Worm (Caenorhabditis elegans) whole organism, L4 larva: ENCODE measurements around the gene mam-6.

Experiments
- D1046.2 ChIP-seq: fragments of 200-800 bp; sonication (Bioruptor generic); IDR thresholded peaks from 2 replicates; pipeline ENCODE4 v1.3.6; 2022; ENCODE audit warnings: missing genetic modification characterization, missing compliant biosample characterization
- R02D3.7 ChIP-seq: fragments of 150-350 bp; sonication (generic microtip); optimal IDR thresholded peaks from 3 replicates; lab custom pipeline; 2014; ENCODE audit warnings: missing biosample characterization, missing genetic modification characterization
- T20F7.1 ChIP-seq: fragments of 200-800 bp; sonication (Bioruptor generic); optimal IDR thresholded peaks from 2 replicates; lab custom pipeline; 2018; ENCODE audit warnings: mild to moderate bottlenecking, missing genetic modification characterization, missing compliant biosample characterization
- T26A8.4 ChIP-seq: fragments of 200-800 bp; sonication (Bioruptor generic); IDR thresholded peaks from 2 replicates; pipeline ENCODE4 v1.3.6; 2022; ENCODE audit warnings: missing genetic modification characterization, missing compliant biosample characterization
- ZK337.2 ChIP-seq: fragments of 200-800 bp; sonication (Bioruptor generic); IDR thresholded peaks from 2 replicates; pipeline ENCODE4 v1.3.6; 2022; ENCODE audit warnings: missing genetic modification reagents, missing genetic modification characterization, missing compliant biosample characterization
- ZK546.5 ChIP-seq, 2 experiments: sonication (generic microtip); optimal IDR thresholded peaks; 2 replicates each; lab custom pipeline; 2017; ENCODE audit warnings: missing biosample characterization in 2 of 2, missing genetic modification characterization in 2 of 2
- aha-1 ChIP-seq: fragments of 150-350 bp; peaks from one replicate; lab custom pipeline; 2014; ENCODE audit warnings: missing biosample characterization, missing genetic modification characterization
- ama-1 ChIP-seq: fragments of 150-350 bp; optimal IDR thresholded peaks from 2 replicates; lab custom pipeline; 2014; ENCODE audit warnings: inconsistent platforms, mixed read lengths
- arid-1 ChIP-seq: fragments of 200-800 bp; sonication (Bioruptor generic); conservative IDR thresholded peaks from 2 replicates; pipeline ENCODE4 v1.3.6; 2022; ENCODE audit warnings: missing genetic modification reagents, missing genetic modification characterization, missing compliant biosample characterization
- attf-4 ChIP-seq: sonication (generic microtip); optimal IDR thresholded peaks from 3 replicates; lab custom pipeline; 2017; ENCODE audit warnings: missing biosample characterization, missing genetic modification characterization
- ceh-28 ChIP-seq: fragments of 150-350 bp; optimal IDR thresholded peaks from 2 replicates; lab custom pipeline; 2014; ENCODE audit warnings: missing biosample characterization, missing genetic modification reagents, missing genetic modification characterization
- ceh-44 ChIP-seq: fragments of 200-800 bp; sonication (Bioruptor generic); IDR thresholded peaks from 2 replicates; pipeline ENCODE4 v1.3.6; 2022; ENCODE audit warnings: missing genetic modification reagents, missing genetic modification characterization, missing compliant biosample characterization
- daf-16 ChIP-seq, 3 experiments: sonication (generic microtip); optimal IDR thresholded peaks; 2 replicates each; lab custom pipeline; 2016 to 2017; ENCODE audit warnings: missing genetic modification characterization in 3 of 3, missing genetic modification reagents in 3 of 3, mild to moderate bottlenecking in 2 of 3, missing compliant biosample characterization in 2 of 3, missing biosample characterization in 1 of 3, moderate library complexity in 1 of 3
- daf-8 ChIP-seq: fragments of 200-800 bp; sonication (Bioruptor generic); IDR thresholded peaks from 2 replicates; pipeline ENCODE4 v1.3.6; 2022; ENCODE audit warnings: missing genetic modification characterization, missing compliant biosample characterization
- dmd-9 ChIP-seq: fragments of 200-800 bp; sonication (Bioruptor generic); IDR thresholded peaks from 2 replicates; pipeline ENCODE4 v1.3.6; 2022; ENCODE audit warnings: missing genetic modification reagents, missing genetic modification characterization, missing compliant biosample characterization
- dve-1 ChIP-seq: sonication (generic microtip); optimal IDR thresholded peaks from 2 replicates; lab custom pipeline; 2017; ENCODE audit warnings: antibody characterized with exemption, mild to moderate bottlenecking, missing genetic modification characterization, missing compliant biosample characterization; ENCODE audit not compliant: insufficient read depth
- fos-1 ChIP-seq: fragments of 150-350 bp; optimal IDR thresholded peaks from 2 replicates; lab custom pipeline; 2014; ENCODE audit warnings: missing biosample characterization, missing genetic modification characterization
- hlh-11 ChIP-seq: fragments of 200-800 bp; sonication (Bioruptor generic); optimal IDR thresholded peaks from 2 replicates; lab custom pipeline; 2018; ENCODE audit warnings: mild to moderate bottlenecking, missing genetic modification characterization, missing compliant biosample characterization
- hlh-30 ChIP-seq: sonication (generic microtip); optimal IDR thresholded peaks from 2 replicates; lab custom pipeline; 2017; ENCODE audit warnings: antibody characterized with exemption, mild to moderate bottlenecking, missing genetic modification characterization, missing compliant biosample characterization; ENCODE audit not compliant: insufficient read depth
- lsy-2 ChIP-seq, 2 experiments: fragments of 150-350 bp in 1 of 2; sonication (generic microtip) in 1 of 2; optimal IDR thresholded peaks; 2 replicates each; lab custom pipeline; 2014 to 2017; ENCODE audit warnings: missing biosample characterization in 2 of 2, missing genetic modification characterization in 2 of 2
- madf-5 ChIP-seq, 2 experiments: fragments of 200-800 bp; sonication (Bioruptor generic); IDR thresholded peaks; 2 replicates each; pipeline ENCODE4 v1.3.6; 2022; ENCODE audit warnings: missing compliant biosample characterization in 2 of 2, missing genetic modification characterization in 2 of 2
- mdl-1 ChIP-seq, 2 experiments: fragments of 150-350 bp in 1 of 2; sonication (generic microtip) in 1 of 2; optimal IDR thresholded peaks; 2 replicates each; lab custom pipeline; 2014 to 2017; ENCODE audit warnings: missing biosample characterization in 2 of 2, missing genetic modification characterization in 2 of 2
- mep-1 ChIP-seq: fragments of 150-350 bp; sonication (generic microtip); optimal IDR thresholded peaks from 3 replicates; lab custom pipeline; 2014; ENCODE audit warnings: missing biosample characterization, missing genetic modification characterization
- mes-2 ChIP-seq: sonication (generic microtip); optimal IDR thresholded peaks from 2 replicates; lab custom pipeline; 2016; ENCODE audit warnings: missing genotype, mild to moderate bottlenecking, missing genetic modification characterization, missing compliant biosample characterization; ENCODE audit not compliant: poor library complexity, severe bottlenecking
- mxl-3 ChIP-seq: fragments of 200-800 bp; sonication (Bioruptor generic); optimal IDR thresholded peaks from 2 replicates; lab custom pipeline; 2018; ENCODE audit warnings: mild to moderate bottlenecking, missing genetic modification characterization, missing compliant biosample characterization
- nhr-102 ChIP-seq: sonication (generic microtip); optimal IDR thresholded peaks from 2 replicates; lab custom pipeline; 2016; ENCODE audit warnings: mild to moderate bottlenecking, missing genetic modification characterization, moderate library complexity, missing compliant biosample characterization
- nhr-48 ChIP-seq: sonication (generic microtip); optimal IDR thresholded peaks from 2 replicates; lab custom pipeline; 2016; ENCODE audit warnings: mild to moderate bottlenecking, missing genetic modification characterization, missing compliant biosample characterization
- nhr-77 ChIP-seq: fragments of 150-350 bp; optimal IDR thresholded peaks from 2 replicates; lab custom pipeline; 2014; ENCODE audit warnings: missing biosample characterization, missing genetic modification characterization
- pha-4 ChIP-seq, 2 experiments: fragments of 150-350 bp in 1 of 2; fragments of 200-800 bp in 1 of 2; sonication (Bioruptor generic) in 1 of 2; IDR thresholded peaks in 1 of 2; optimal IDR thresholded peaks in 1 of 2; 2 replicates each; pipeline versions ENCODE4 v1.3.6 to Lab custom; 2014 to 2022; ENCODE audit warnings: missing genetic modification characterization in 2 of 2, missing genetic modification reagents in 2 of 2, missing biosample characterization in 1 of 2, missing compliant biosample characterization in 1 of 2
- php-3 ChIP-seq: fragments of 200-800 bp; sonication (Bioruptor generic); IDR thresholded peaks from 2 replicates; pipeline ENCODE4 v1.3.6; 2022; ENCODE audit warnings: missing genetic modification reagents, missing genetic modification characterization, missing compliant biosample characterization
- pqm-1 ChIP-seq: sonication (generic microtip); optimal IDR thresholded peaks from 2 replicates; lab custom pipeline; 2017; ENCODE audit warnings: missing biosample characterization, missing genetic modification characterization
- sdz-12 ChIP-seq: fragments of 200-800 bp; sonication (Bioruptor generic); optimal IDR thresholded peaks from 2 replicates; lab custom pipeline; 2018; ENCODE audit warnings: mild to moderate bottlenecking, missing genetic modification characterization, missing compliant biosample characterization
- unc-62 ChIP-seq, 3 experiments: fragments of 150-350 bp in 1 of 3; sonication (generic microtip); optimal IDR thresholded peaks in 2 of 3; peaks in 1 of 3; 1 replicate in 1 of 3; 2 replicates in 2 of 3; lab custom pipeline; 2014 to 2017; ENCODE audit warnings: missing biosample characterization in 3 of 3, missing genetic modification characterization in 3 of 3, missing genetic modification reagents in 3 of 3, missing genotype in 1 of 3
- zag-1 ChIP-seq: fragments of 150-350 bp; optimal IDR thresholded peaks from 2 replicates; lab custom pipeline; 2014; ENCODE audit warnings: missing biosample characterization, missing genetic modification characterization
- zip-2 ChIP-seq: fragments of 150-350 bp; optimal IDR thresholded peaks from 2 replicates; lab custom pipeline; 2014; ENCODE audit warnings: missing biosample characterization, missing genetic modification characterization

The mam-6 gene

DNA sequence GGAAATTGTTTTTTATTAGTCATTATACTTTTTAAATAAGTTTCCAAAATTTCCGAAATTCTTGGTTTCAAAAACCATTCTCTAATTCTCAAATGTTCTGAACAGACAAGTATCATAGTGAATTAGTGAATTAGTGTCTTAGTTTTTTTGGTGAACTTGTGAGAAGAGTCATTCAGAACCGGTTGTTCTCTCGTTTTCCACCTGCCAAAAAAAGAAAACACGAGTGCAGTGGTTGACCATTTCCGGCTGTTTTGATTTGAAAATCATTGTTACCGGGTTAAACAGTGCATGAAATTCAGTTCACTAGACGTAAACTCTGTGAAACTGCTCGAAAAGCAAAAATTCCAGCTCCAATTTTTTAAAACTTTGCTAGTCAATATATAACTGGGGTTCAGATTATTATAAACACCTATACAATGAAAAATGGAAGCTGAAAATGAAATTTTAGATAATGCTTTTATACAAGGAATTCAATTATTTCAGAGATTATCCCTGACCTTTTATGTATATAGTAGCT is 29.4 kb downstream of the mam-6 start:
- TF ChIP-seq aha-1 (tag; lab: Kevin White, UChicago) (peak; percentile 91), T26A8.4 (no peak)

DNA sequence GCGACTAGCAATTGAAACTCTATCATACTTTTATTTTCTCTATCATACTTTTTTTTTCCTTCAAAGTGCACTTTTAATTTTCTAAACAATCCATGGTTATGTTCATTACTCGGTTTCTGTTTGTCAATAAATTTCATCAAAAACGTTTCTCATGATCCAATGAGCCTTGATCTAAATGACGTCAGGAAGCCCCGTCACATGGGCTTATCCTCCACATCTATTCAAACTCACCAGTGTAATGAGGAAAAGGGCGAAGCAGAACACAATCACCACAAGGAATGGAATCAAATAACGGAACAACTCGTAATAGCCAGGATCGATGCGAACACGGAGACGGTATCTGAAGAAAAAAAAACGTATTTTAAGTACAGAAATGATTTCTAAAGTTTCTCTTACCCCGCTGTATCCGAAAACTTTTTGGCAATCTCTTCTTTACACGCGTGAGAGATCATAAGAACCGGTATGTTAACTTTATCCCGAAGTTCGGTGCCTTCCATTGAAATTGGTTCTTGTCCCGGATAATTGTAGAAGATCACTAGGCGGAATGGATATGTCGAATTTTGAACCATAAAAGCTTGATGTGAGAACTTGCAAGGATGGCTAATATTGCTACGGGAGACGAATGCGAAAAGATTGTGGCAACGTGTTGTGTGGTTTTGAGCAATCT is 30.0 kb downstream of the mam-6 start:
- no peak for TF ChIP-seq attf-4 (tag; lab: Kevin White, UChicago)
- TF ChIP-seq ceh-28, result no peak
- TF ChIP-seq zag-1, result no peak
- peak; percentile 21 for TF ChIP-seq hlh-30 (tag; lab: Kevin White, UChicago)
- peak; percentile 15 for TF ChIP-seq hlh-11 (tag; lab: Kevin White, UChicago)
- TF ChIP-seq T26A8.4, result 0 out of 2 replicates have a peak, but pooled peaks have one; percentile 29
- TF ChIP-seq daf-16 (GFP tag; optimal IDR thresholded peaks at IDR 0.05; lab: Kevin White, UChicago), result peak in 1 of 2 experiments; percentile 72
- no peak for TF ChIP-seq daf-16 (tag; optimal IDR thresholded peaks at IDR 0.05; lab: Kevin White, UChicago)
- TF ChIP-seq arid-1 (GFP tag; lab: Robert Waterston, UW), result no peak

DNA sequence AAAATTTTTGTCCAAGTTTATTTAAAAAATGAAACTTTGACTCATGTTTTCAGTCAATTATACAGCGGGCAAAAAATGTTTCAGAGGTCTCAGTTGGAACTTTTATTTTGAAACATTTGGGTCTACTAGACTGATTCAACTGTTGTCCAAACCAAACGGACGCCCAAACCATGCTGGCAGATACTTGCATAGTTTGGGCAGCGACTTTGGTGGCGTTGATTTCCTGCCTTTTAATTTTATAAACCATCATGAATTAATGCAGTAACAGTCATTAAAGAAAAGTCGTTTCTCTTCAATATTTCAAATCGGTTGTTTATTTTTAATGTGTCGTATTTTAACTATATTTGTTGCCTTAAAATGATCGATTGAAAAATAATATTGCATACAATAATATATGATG is 32.9 kb downstream of the mam-6 start:
- TF ChIP-seq daf-8 (GFP tag; lab: Robert Waterston, UW) (no peak), R02D3.7 (no peak), ama-1 (lab: Kevin White, UChicago) (no peak), dmd-9 (GFP tag; lab: Robert Waterston, UW) (no peak), ZK546.5 (tag; optimal IDR thresholded peaks at IDR 0.05; lab: Kevin White, UChicago) (no peak), ceh-44 (GFP tag; lab: Robert Waterston, UW) (no peak), nhr-102 (tag; lab: Kevin White, UChicago) (peak; percentile 3), zip-2 (peak; percentile 30), lsy-2 (tag; optimal IDR thresholded peaks at IDR 0.05; lab: Kevin White, UChicago) (peak in 1 of 2 experiments; percentile 18), mep-1 (tag; lab: Kevin White, UChicago) (peak; percentile 47), unc-62 (GFP tag; optimal IDR thresholded peaks at IDR 0.05 in 1 of 2; lab: Kevin White, UChicago) (no peak), unc-62 (tag; optimal IDR thresholded peaks at IDR 0.05; lab: Kevin White, UChicago) (no peak), dve-1 (tag; lab: Kevin White, UChicago) (no peak), D1046.2 (GFP tag; lab: Robert Waterston, UW) (no peak), sdz-12 (GFP tag; lab: Kevin White, UChicago) (no peak), pqm-1 (tag; lab: Kevin White, UChicago) (no peak), madf-5 (GFP tag; IDR thresholded peaks at IDR 0.05; lab: Robert Waterston, UW) (no peak), pha-4 (GFP tag; IDR thresholded peaks at IDR 0.05; lab: Robert Waterston, UW) (no peak), pha-4 (tag; optimal IDR thresholded peaks at IDR 0.05; lab: Kevin White, UChicago) (no peak), nhr-48 (tag; lab: Kevin White, UChicago) (peak; percentile 6), T20F7.1 (GFP tag; lab: Kevin White, UChicago) (no peak), mes-2 (no peak), nhr-77 (tag; lab: Kevin White, UChicago) (no peak), mxl-3 (GFP tag; lab: Kevin White, UChicago) (no peak), daf-16 (GFP tag; optimal IDR thresholded peaks at IDR 0.05; lab: Kevin White, UChicago) (peak in 1 of 2 experiments; percentile 25), daf-16 (tag; optimal IDR thresholded peaks at IDR 0.05; lab: Kevin White, UChicago) (no peak)

DNA sequence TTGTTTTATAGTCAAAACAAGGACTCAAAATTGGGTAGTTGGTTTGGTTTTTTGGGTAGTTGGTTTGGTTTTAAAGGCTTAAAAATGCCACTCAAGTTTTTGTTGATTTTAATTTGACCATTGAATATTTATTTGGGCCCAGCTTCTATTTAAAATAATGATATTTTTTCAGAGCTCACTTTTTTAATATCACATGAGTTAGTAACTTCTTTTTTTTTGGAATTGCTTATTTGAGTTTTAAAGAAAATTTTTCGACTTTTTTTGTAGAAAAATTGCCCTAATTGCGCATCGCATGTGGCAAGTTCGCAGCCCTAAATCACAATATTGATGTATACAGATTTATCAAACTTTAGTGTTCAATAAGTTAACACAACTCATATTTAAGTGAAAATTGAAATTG is 33.4 kb downstream of the mam-6 start:
- no peak for TF ChIP-seq ZK337.2
- peak in 1 of 2 experiments; percentile 93 for TF ChIP-seq unc-62 (GFP tag; optimal IDR thresholded peaks at IDR 0.05 in 1 of 2; lab: Kevin White, UChicago)
- no peak for TF ChIP-seq unc-62 (tag; optimal IDR thresholded peaks at IDR 0.05; lab: Kevin White, UChicago)
- no peak for TF ChIP-seq fos-1 (tag; lab: Kevin White, UChicago)
- TF ChIP-seq php-3 (GFP tag; lab: Robert Waterston, UW), result no peak
- no peak for TF ChIP-seq mdl-1 (tag; optimal IDR thresholded peaks at IDR 0.05; lab: Kevin White, UChicago)
